Worm (Caenorhabditis elegans): ENCODE data around the gene Y58A7A.5.

The Y58A7A.5 gene

ce11 chrV:5080853-5081338 is 5.9 kb downstream of the Y58A7A.5 start, which contains the start of gene Y58A7A.3:
Gene Y58A7A.3, minus strand, starts transcription at chrV:5080903.
- peak; percentile 1 for TF ChIP-seq zip-8 (tag; optimal IDR thresholded peaks at IDR 0.05)
- TF ChIP-seq elt-3 (tag; optimal IDR thresholded peaks at IDR 0.05) = peak; percentile 86
- TF ChIP-seq unc-62 (GFP tag; optimal IDR thresholded peaks at IDR 0.05) = no peak

ce11 chrV:5072082-5072481 is 14.7 kb downstream of the Y58A7A.5 start, which contains the start of gene Y58A7A.2:
Gene Y58A7A.2, minus strand, starts transcription at chrV:5072182.
- TF ChIP-seq zip-8 (tag; optimal IDR thresholded peaks at IDR 0.05) = no peak

- TF ChIP-seq unc-120 (tag; optimal IDR thresholded peaks at IDR 0.05; ENCODE audit: poor library complexity, severe bottlenecking) = no peak
- TF ChIP-seq nhr-2 (tag; optimal IDR thresholded peaks at IDR 0.05) = no peak
- no peak for TF ChIP-seq elt-3 (tag; optimal IDR thresholded peaks at IDR 0.05)
- no peak for TF ChIP-seq nhr-237 (tag; optimal IDR thresholded peaks at IDR 0.05)
- no peak for TF ChIP-seq lsy-2 (tag; optimal IDR thresholded peaks at IDR 0.05)
- TF ChIP-seq ceh-43 (GFP tag; optimal IDR thresholded peaks at IDR 0.05) = no peak
- TF ChIP-seq lin-32 (GFP tag; optimal IDR thresholded peaks at IDR 0.05) = no peak
- no peak for TF ChIP-seq lin-13 (tag; optimal IDR thresholded peaks at IDR 0.05)
- TF ChIP-seq sem-2 (GFP tag; optimal IDR thresholded peaks at IDR 0.05) = no peak
- TF ChIP-seq mab-5 (tag; optimal IDR thresholded peaks at IDR 0.05) = no peak
- TF ChIP-seq drap-1 (GFP tag; optimal IDR thresholded peaks at IDR 0.05) = no peak
- TF ChIP-seq snpc-4 (tag; optimal IDR thresholded peaks at IDR 0.05) = no peak
- TF ChIP-seq pha-4 (tag; optimal IDR thresholded peaks at IDR 0.05) = no peak
- no peak for TF ChIP-seq nhr-28 (tag; optimal IDR thresholded peaks at IDR 0.05)
- TF ChIP-seq unc-39 (tag; optimal IDR thresholded peaks at IDR 0.05) = no peak
- no peak for TF ChIP-seq unc-62 (GFP tag; optimal IDR thresholded peaks at IDR 0.05)
- no peak for TF ChIP-seq M03D4.4 (tag; optimal IDR thresholded peaks at IDR 0.05)
- no peak for TF ChIP-seq mep-1 (tag; optimal IDR thresholded peaks at IDR 0.05)
- no peak for TF ChIP-seq nhr-12 (tag; optimal IDR thresholded peaks at IDR 0.05)
- no peak for TF ChIP-seq bed-3 (GFP tag; optimal IDR thresholded peaks at IDR 0.05)
Observed at ce11 chrV:5069440-5069839, 17.3 kb downstream of the Y58A7A.5 start, which contains the start of gene Y58A7A.1. Gene Y58A7A.1, minus strand, starts transcription at chrV:5069540.

- TF ChIP-seq unc-39 (tag; optimal IDR thresholded peaks at IDR 0.05) (no peak), ces-1 (GFP tag; optimal IDR thresholded peaks at IDR 0.05) (no peak), unc-62 (GFP tag; optimal IDR thresholded peaks at IDR 0.05) (no peak), ceh-39 (tag; optimal IDR thresholded peaks at IDR 0.05) (no peak), bed-3 (GFP tag; optimal IDR thresholded peaks at IDR 0.05) (no peak), mls-2 (tag; optimal IDR thresholded peaks at IDR 0.05) (no peak), lin-13 (tag; optimal IDR thresholded peaks at IDR 0.05) (no peak), nhr-237 (tag; optimal IDR thresholded peaks at IDR 0.05) (no peak), cnd-1 (tag; optimal IDR thresholded peaks at IDR 0.05) (no peak)
Observed at ce11 chrV:5067390-5067789, 19.4 kb downstream of the Y58A7A.5 start.

- TF ChIP-seq ces-1 (GFP tag; optimal IDR thresholded peaks at IDR 0.05) (peak; percentile 17), nhr-237 (tag; optimal IDR thresholded peaks at IDR 0.05) (peak; percentile 36), drap-1 (GFP tag; optimal IDR thresholded peaks at IDR 0.05) (no peak), zip-8 (tag; optimal IDR thresholded peaks at IDR 0.05) (no peak), unc-120 (tag; optimal IDR thresholded peaks at IDR 0.05; ENCODE audit: poor library complexity, severe bottlenecking) (peak; percentile 48), ham-2 (GFP tag; optimal IDR thresholded peaks at IDR 0.05) (peak; percentile 66), hlh-1 (tag; optimal IDR thresholded peaks at IDR 0.05) (no peak), mls-2 (tag; optimal IDR thresholded peaks at IDR 0.05) (peak; percentile 41), mep-1 (tag; optimal IDR thresholded peaks at IDR 0.05) (peak; percentile 28), nhr-2 (tag; optimal IDR thresholded peaks at IDR 0.05) (no peak)
Observed at ce11 chrV:5064761-5065421, 21.9 kb downstream of the Y58A7A.5 start, which contains the start of gene mlk-1. Gene mlk-1, minus strand, starts transcription at chrV:5064811.

- TF ChIP-seq lsy-2 (tag; optimal IDR thresholded peaks at IDR 0.05) (no peak), nhr-76 (tag; optimal IDR thresholded peaks at IDR 0.05) (no peak)
Observed at ce11 chrV:5053335-5053734, 33.4 kb downstream of the Y58A7A.5 start, which contains the start of gene cwp-4. Gene cwp-4, plus strand, starts transcription at chrV:5053635.

Data from whole organism, mixed stage, embryonic.